Fruit fly (Drosophila melanogaster): ENCODE results near the gene Lgr4.

Lgr4 gene

DNA sequence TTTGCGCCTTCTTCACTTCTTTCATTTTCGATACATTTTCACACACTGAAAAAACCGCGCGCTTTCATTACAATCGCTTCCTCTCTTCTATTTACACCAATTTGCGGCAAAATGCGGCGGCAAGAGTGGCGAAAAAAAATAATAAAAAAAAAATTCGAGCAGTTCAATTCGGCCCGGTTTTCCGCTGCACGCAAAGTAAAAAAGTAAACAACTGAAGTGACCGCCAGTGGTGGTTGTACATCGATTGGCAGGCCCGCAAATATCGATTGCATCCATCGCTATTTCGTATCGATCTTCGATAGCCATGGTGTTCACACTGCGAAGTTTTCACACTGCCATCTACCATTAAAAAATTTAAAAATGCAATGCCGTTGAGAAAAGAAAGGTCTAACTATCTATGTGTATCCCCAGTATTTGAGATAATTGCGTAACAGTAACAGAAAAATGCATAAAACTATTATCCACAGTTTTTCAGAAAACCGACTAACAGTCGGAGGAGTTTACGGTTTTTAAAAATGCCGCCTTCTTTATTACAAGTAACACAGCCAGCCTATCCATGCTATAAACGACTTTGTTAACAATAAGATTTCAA lies 76.6 kb downstream of the Lgr4 start, which contains the start of gene Chpf (continued):
- TF ChIP-seq fd96Cb (tag; optimal IDR thresholded peaks at IDR 0.05) (no peak), CG12391 (tag; optimal IDR thresholded peaks at IDR 0.05) (no peak), stwl (tag; optimal IDR thresholded peaks at IDR 0.05) (peak; percentile 43), NK7.1 (GFP tag; optimal IDR thresholded peaks at IDR 0.05) (peak; percentile 9), Drgx (GFP tag; IDR thresholded peaks at IDR 0.05) (peak; percentile 30), CG10959 (GFP tag; IDR thresholded peaks at IDR 0.05) (no peak), sqz (GFP tag; optimal IDR thresholded peaks at IDR 0.05) (peak; percentile 50), Dek (tag; optimal IDR thresholded peaks at IDR 0.05) (no peak), CG14710 (tag; optimal IDR thresholded peaks at IDR 0.05) (peak; percentile 18), wdn (GFP tag; IDR thresholded peaks at IDR 0.05) (no peak), pros (GFP tag; optimal IDR thresholded peaks at IDR 0.05) (no peak), ash1 (GFP tag; optimal IDR thresholded peaks at IDR 0.05) (no peak), CG16815 (GFP tag; optimal IDR thresholded peaks at IDR 0.05) (no peak), sim (GFP tag; IDR thresholded peaks at IDR 0.05) (no peak), CG14441 (GFP tag; IDR thresholded peaks at IDR 0.05) (no peak), Awh (GFP tag; IDR thresholded peaks at IDR 0.05) (no peak), klu (GFP tag; IDR thresholded peaks at IDR 0.05) (no peak), crol (GFP tag; IDR thresholded peaks at IDR 0.05) (no peak), nerfin-2 (GFP tag; IDR thresholded peaks at IDR 0.05; ENCODE audit: partially characterized antibody) (peak; percentile 84), CG18476 (GFP tag; optimal IDR thresholded peaks at IDR 0.05) (no peak), onecut (GFP tag; IDR thresholded peaks at IDR 0.05) (no peak), chinmo (GFP tag; IDR thresholded peaks at IDR 0.05; ENCODE audit: partially characterized antibody) (peak; percentile 88; the same call in 3 of the 4 replicates), al (GFP tag; IDR thresholded peaks at IDR 0.05) (no peak), phol (tag; optimal IDR thresholded peaks at IDR 0.05) (peak; percentile 34), Atf3 (GFP tag; optimal IDR thresholded peaks at IDR 0.05) (no peak), sens-2 (GFP tag; IDR thresholded peaks at IDR 0.05) (no peak), jing (GFP tag; optimal IDR thresholded peaks at IDR 0.05) (no peak), fd64A (GFP tag; optimal IDR thresholded peaks at IDR 0.05) (no peak), CoRest (tag; optimal IDR thresholded peaks at IDR 0.05) (no peak), z (GFP tag; IDR thresholded peaks at IDR 0.05) (no peak), lbe (GFP tag; optimal IDR thresholded peaks at IDR 0.05) (no peak), Taf1 (GFP tag; IDR thresholded peaks at IDR 0.05) (no peak), otp (GFP tag; IDR thresholded peaks at IDR 0.05) (no peak), CG3407 (GFP tag; optimal IDR thresholded peaks at IDR 0.05) (no peak), ab (GFP tag; optimal IDR thresholded peaks at IDR 0.05) (no peak), Dbx (GFP tag; IDR thresholded peaks at IDR 0.05) (0 out of 3 replicates have a peak, but pooled peaks have one; percentile 29), oc (tag; optimal IDR thresholded peaks at IDR 0.05) (no peak), CG10565 (GFP tag; optimal IDR thresholded peaks at IDR 0.05) (no peak), MTF-1 (GFP tag; optimal IDR thresholded peaks at IDR 0.05; ENCODE audit: borderline replicate concordance) (no peak), CG4404 (GFP tag; IDR thresholded peaks at IDR 0.05) (no peak), mld (GFP tag; IDR thresholded peaks at IDR 0.05; ENCODE audit: partially characterized antibody) (peak; percentile 59; the same call in 2 of the 3 replicates), CG5180 (GFP tag; optimal IDR thresholded peaks at IDR 0.05) (no peak), CG10147 (GFP tag; optimal IDR thresholded peaks at IDR 0.05) (no peak), CG12299 (tag; optimal IDR thresholded peaks at IDR 0.05) (no peak), crp (GFP tag; optimal IDR thresholded peaks at IDR 0.05) (no peak), CG7987 (GFP tag; optimal IDR thresholded peaks at IDR 0.05) (no peak), vfl (GFP tag; optimal IDR thresholded peaks at IDR 0.05) (no peak), CG5953 (GFP tag; IDR thresholded peaks at IDR 0.05) (no peak), nmo (GFP tag; optimal IDR thresholded peaks at IDR 0.05) (no peak), Neu2 (GFP tag; optimal IDR thresholded peaks at IDR 0.05; ENCODE audit: borderline replicate concordance) (no peak)

All from whole organism, embryonic.